Worm (Caenorhabditis elegans) whole organism, young adult: ENCODE measurements around the gene snu-23.

Source experiments
- B0035.1 ChIP-seq: sonication (generic microtip); optimal IDR thresholded peaks from 2 replicates; lab custom pipeline; 2016; ENCODE audit warnings: missing genetic modification characterization, mild to moderate bottlenecking, missing compliant biosample characterization, missing genotype, missing genetic modification reagents
- C06A6.2 ChIP-seq: fragments of 200-800 bp; sonication (Bioruptor generic); conservative IDR thresholded peaks from 2 replicates; pipeline ENCODE4 v1.3.6; 2022; ENCODE audit warnings: missing genetic modification characterization, missing compliant biosample characterization
- F33H1.4 ChIP-seq: fragments of 200-800 bp; sonication (Bioruptor generic); IDR thresholded peaks from 2 replicates; pipeline ENCODE4 v1.3.6; 2022; ENCODE audit warnings: missing genetic modification reagents, missing genetic modification characterization, missing compliant biosample characterization
- F37B4.10 ChIP-seq: fragments of 200-800 bp; sonication (Bioruptor generic); IDR thresholded peaks from 2 replicates; pipeline ENCODE4 v1.3.6; 2022; ENCODE audit warnings: missing genetic modification characterization, missing compliant biosample characterization
- F49E8.2 ChIP-seq: sonication (generic microtip); optimal IDR thresholded peaks from 3 replicates; lab custom pipeline; 2017; ENCODE audit warnings: missing genetic modification characterization, mild to moderate bottlenecking, missing compliant biosample characterization, antibody characterized with exemption, moderate library complexity; ENCODE audit not compliant: insufficient read depth
- K12H6.12 ChIP-seq: fragments of 200-800 bp; sonication (Bioruptor generic); optimal IDR thresholded peaks from 2 replicates; lab custom pipeline; 2018; ENCODE audit warnings: mild to moderate bottlenecking, missing genetic modification characterization, missing compliant biosample characterization
- Y53F4B.3 ChIP-seq: fragments of 200-800 bp; sonication (Bioruptor generic); IDR thresholded peaks from 2 replicates; pipeline ENCODE4 v1.3.6; 2022; ENCODE audit warnings: missing genetic modification reagents, missing genetic modification characterization, missing compliant biosample characterization
- Y95B8A.8 ChIP-seq: fragments of 200-800 bp; sonication (Bioruptor generic); IDR thresholded peaks from 2 replicates; pipeline ENCODE4 v1.3.6; 2022; ENCODE audit warnings: missing genetic modification reagents, missing genetic modification characterization, missing compliant biosample characterization
- ama-1 ChIP-seq, 3 experiments: fragments of 150-350 bp in 1 of 3; sonication (generic microtip) in 2 of 3; optimal IDR thresholded peaks; 2 replicates each; lab custom pipeline; 2014 to 2018; ENCODE audit warnings: missing biosample characterization in 2 of 3, missing genetic modification characterization in 2 of 3, missing genetic modification reagents in 2 of 3
- athp-1 ChIP-seq: sonication (generic microtip); optimal IDR thresholded peaks from 2 replicates; lab custom pipeline; 2017; ENCODE audit warnings: mild to moderate bottlenecking, missing genetic modification characterization, missing compliant biosample characterization
- ceh-100 ChIP-seq: fragments of 200-800 bp; sonication (Bioruptor generic); IDR thresholded peaks from 2 replicates; pipeline ENCODE4 v1.3.6; 2022; ENCODE audit warnings: missing genetic modification reagents, missing genetic modification characterization, missing compliant biosample characterization
- ceh-40 ChIP-seq: fragments of 200-800 bp; sonication (Bioruptor generic); IDR thresholded peaks from 2 replicates; pipeline ENCODE4 v1.3.6; 2022; ENCODE audit warnings: missing genetic modification characterization, missing compliant biosample characterization
- ceh-79 ChIP-seq: sonication (generic microtip); optimal IDR thresholded peaks from 2 replicates; lab custom pipeline; 2017; ENCODE audit warnings: mild to moderate bottlenecking, missing genetic modification characterization, missing compliant biosample characterization
- egrh-3 ChIP-seq: fragments of 200-800 bp; sonication (Bioruptor generic); IDR thresholded peaks from 2 replicates; pipeline ENCODE4 v1.3.6; 2022; ENCODE audit warnings: missing genetic modification reagents, missing genetic modification characterization, missing compliant biosample characterization
- lag-1 ChIP-seq: fragments of 200-800 bp; sonication (Bioruptor generic); IDR thresholded peaks from 2 replicates; pipeline ENCODE4 v1.3.6; 2022; ENCODE audit warnings: missing genetic modification reagents, missing genetic modification characterization, missing compliant biosample characterization
- lin-35 ChIP-seq, 3 experiments: fragments of 150-350 bp in 2 of 3; sonication (generic microtip) in 1 of 3; optimal IDR thresholded peaks; 2 replicates each; lab custom pipeline; 2014 to 2018; ENCODE audit warnings: missing biosample characterization in 3 of 3, missing genetic modification characterization in 3 of 3, missing genetic modification reagents in 3 of 3
- lir-1 ChIP-seq: fragments of 200-800 bp; sonication (Bioruptor generic); conservative IDR thresholded peaks from 2 replicates; pipeline ENCODE4 v1.3.6; 2022; ENCODE audit warnings: missing genetic modification reagents, missing genetic modification characterization, missing compliant biosample characterization
- lsl-1 ChIP-seq: fragments of 200-800 bp; sonication (Bioruptor generic); optimal IDR thresholded peaks from 2 replicates; lab custom pipeline; 2018; ENCODE audit warnings: mild to moderate bottlenecking, missing genetic modification characterization, moderate library complexity, missing compliant biosample characterization
- madf-3 ChIP-seq: fragments of 200-800 bp; sonication (Bioruptor generic); IDR thresholded peaks from 2 replicates; pipeline ENCODE4 v1.3.6; 2022; ENCODE audit warnings: missing genetic modification reagents, missing genetic modification characterization, missing compliant biosample characterization
- madf-6 ChIP-seq: fragments of 200-800 bp; sonication (Bioruptor generic); IDR thresholded peaks from 2 replicates; pipeline ENCODE4 v1.3.6; 2022; ENCODE audit warnings: missing genetic modification reagents, missing genetic modification characterization, missing compliant biosample characterization
- madf-8 ChIP-seq: fragments of 200-800 bp; sonication (Bioruptor generic); conservative IDR thresholded peaks from 2 replicates; pipeline ENCODE4 v1.3.6; 2022; ENCODE audit warnings: missing genetic modification reagents, missing genetic modification characterization, missing compliant biosample characterization
- nfyb-1 ChIP-seq: fragments of 200-800 bp; sonication (Bioruptor generic); IDR thresholded peaks from 2 replicates; pipeline ENCODE4 v1.3.6; 2022; ENCODE audit warnings: missing genetic modification reagents, missing genetic modification characterization, missing compliant biosample characterization
- rpc-1 ChIP-seq, 2 experiments: fragments of 150-350 bp in 1 of 2; sonication (generic microtip) in 1 of 2; optimal IDR thresholded peaks; 2 replicates each; lab custom pipeline; 2014 to 2018; ENCODE audit warnings: missing biosample characterization in 1 of 2, missing genetic modification characterization in 1 of 2, missing genetic modification reagents in 1 of 2, missing genotype in 1 of 2
- snpc-1.1 ChIP-seq: sonication (generic microtip); optimal IDR thresholded peaks from 2 replicates; lab custom pipeline; 2017; ENCODE audit warnings: missing genetic modification characterization, mild to moderate bottlenecking, missing compliant biosample characterization, antibody characterized with exemption, moderate library complexity, missing genotype, missing genetic modification reagents; ENCODE audit not compliant: insufficient read depth
- snpc-1.3 ChIP-seq: sonication (generic microtip); optimal IDR thresholded peaks from 2 replicates; lab custom pipeline; 2017; ENCODE audit warnings: missing genetic modification characterization, mild to moderate bottlenecking, missing compliant biosample characterization, antibody characterized with exemption, moderate library complexity, missing genotype, missing genetic modification reagents; ENCODE audit not compliant: insufficient read depth
- snpc-3.4 ChIP-seq: sonication (generic microtip); optimal IDR thresholded peaks from 2 replicates; lab custom pipeline; 2017; ENCODE audit warnings: missing genetic modification characterization, mild to moderate bottlenecking, missing compliant biosample characterization, antibody characterized with exemption, moderate library complexity, missing genotype, missing genetic modification reagents
- tlf-1 ChIP-seq: fragments of 200-800 bp; sonication (Bioruptor generic); optimal IDR thresholded peaks from 2 replicates; lab custom pipeline; 2018; ENCODE audit warnings: mild to moderate bottlenecking, missing genetic modification characterization, missing compliant biosample characterization
- xnd-1 ChIP-seq: sonication (generic microtip); optimal IDR thresholded peaks from 2 replicates; lab custom pipeline; 2016; ENCODE audit warnings: missing genotype, missing genetic modification reagents, missing genetic modification characterization, missing compliant biosample characterization
- ztf-28 ChIP-seq: fragments of 200-800 bp; sonication (Bioruptor generic); IDR thresholded peaks from 2 replicates; pipeline ENCODE4 v1.3.6; 2022; ENCODE audit warnings: missing genetic modification reagents, missing genetic modification characterization, missing compliant biosample characterization
- ztf-3 ChIP-seq: fragments of 200-800 bp; sonication (Bioruptor generic); optimal IDR thresholded peaks from 2 replicates; lab custom pipeline; 2018; ENCODE audit warnings: mild to moderate bottlenecking, missing genetic modification characterization, missing compliant biosample characterization

Gene snu-23

ce11 chrIII:7815056-7815366 lies 45.1 kb upstream of the snu-23 start:
- TF ChIP-seq ceh-100 (GFP tag; lab: Robert Waterston, UW) (no peak), K12H6.12 (tag; lab: Kevin White, UChicago) (no peak), ama-1 (optimal IDR thresholded peaks at IDR 0.05; lab: Kevin White, UChicago) (no peak), ama-1 (GFP tag; optimal IDR thresholded peaks at IDR 0.05; lab: Kevin White, UChicago) (no peak), xnd-1 (no peak), madf-6 (GFP tag; lab: Robert Waterston, UW) (no peak), snpc-1.1 (tag; lab: Kevin White, UChicago) (no peak), lin-35 (GFP tag; optimal IDR thresholded peaks at IDR 0.05; lab: Kevin White, UChicago) (no peak), ceh-40 (GFP tag; lab: Robert Waterston, UW) (no peak)

- no peak for TF ChIP-seq Y53F4B.3
- no peak for TF ChIP-seq lsl-1 (GFP tag; lab: Kevin White, UChicago)
- no peak for TF ChIP-seq F37B4.10 (GFP tag; lab: Robert Waterston, UW)
- no peak for TF ChIP-seq Y95B8A.8 (GFP tag; lab: Robert Waterston, UW)
- no peak for TF ChIP-seq F49E8.2 (tag; lab: Kevin White, UChicago)
- no peak for TF ChIP-seq lag-1 (GFP tag; lab: Robert Waterston, UW)
- no peak for TF ChIP-seq B0035.1 (tag; lab: Kevin White, UChicago)
- no peak for TF ChIP-seq tlf-1 (GFP tag; lab: Kevin White, UChicago)
- TF ChIP-seq rpc-1 (optimal IDR thresholded peaks at IDR 0.05; lab: Kevin White, UChicago) = no peak
- TF ChIP-seq rpc-1 (tag; optimal IDR thresholded peaks at IDR 0.05; lab: Kevin White, UChicago) = no peak
- TF ChIP-seq snpc-1.3 (tag; lab: Kevin White, UChicago) = no peak
- TF ChIP-seq ceh-79 = no peak
- TF ChIP-seq, all 124 proteins: peak for 0
Measured at ce11 chrIII:7814159-7815055, 44.5 kb upstream of the snu-23 start, which contains the start of gene egl-5. Gene egl-5 (plus strand): TSS chrIII:7814374.

- TF ChIP-seq ceh-100 (GFP tag; lab: Robert Waterston, UW) = no peak
- no peak for TF ChIP-seq C06A6.2 (GFP tag; lab: Robert Waterston, UW)
- TF ChIP-seq ztf-28 (GFP tag; lab: Robert Waterston, UW) = no peak
- peak; percentile 80 for TF ChIP-seq nfyb-1
- no peak for TF ChIP-seq ztf-3 (GFP tag; lab: Kevin White, UChicago)
- TF ChIP-seq egrh-3 (GFP tag; lab: Robert Waterston, UW) = peak; percentile 71; the same call in 1 of the 2 replicates
- no peak for TF ChIP-seq snpc-1.3 (tag; lab: Kevin White, UChicago)
- TF ChIP-seq lir-1 (GFP tag; lab: Robert Waterston, UW) = no peak
- TF ChIP-seq F33H1.4 (GFP tag; lab: Robert Waterston, UW) = no peak
- no peak for TF ChIP-seq snpc-3.4 (tag; lab: Kevin White, UChicago)
Measured at ce11 chrIII:7812208-7812880, 42.4 kb upstream of the snu-23 start.

ce11 chrIII:7809033-7809432 lies 39.1 kb upstream of the snu-23 start:
- TF ChIP-seq athp-1 (tag; lab: Kevin White, UChicago) (no peak), madf-3 (no peak), lir-1 (GFP tag; lab: Robert Waterston, UW) (no peak), snpc-1.1 (tag; lab: Kevin White, UChicago) (no peak), snpc-3.4 (tag; lab: Kevin White, UChicago) (no peak), madf-8 (GFP tag; lab: Robert Waterston, UW) (no peak), Y53F4B.3 (no peak)
